Fruit fly (Drosophila melanogaster) whole organism, prepupa: ENCODE results near the gene lky.

Experiments used
- Blimp-1 ChIP-seq: fragments of 200-800 bp; sonication (Bioruptor generic); optimal IDR thresholded peaks from 3 replicates; lab custom pipeline; 2017; ENCODE audit warnings: missing biosample characterization, missing genetic modification characterization, mild to moderate bottlenecking, moderate library complexity, missing genetic modification reagents
- CG32006 ChIP-seq: fragments of 200-800 bp; sonication (Bioruptor generic); optimal IDR thresholded peaks from 3 replicates; lab custom pipeline; 2017; ENCODE audit warnings: missing biosample characterization, mild to moderate bottlenecking, missing genetic modification characterization
- CG9139 ChIP-seq: fragments of 200-800 bp; sonication (Bioruptor generic); optimal IDR thresholded peaks from 3 replicates; lab custom pipeline; 2017; ENCODE audit warnings: missing biosample characterization, mild to moderate bottlenecking, missing genetic modification characterization
- Eip75B ChIP-seq: fragments of 200-800 bp; sonication (Bioruptor generic); optimal IDR thresholded peaks from 3 replicates; lab custom pipeline; 2016; ENCODE audit warnings: missing biosample characterization, missing genetic modification characterization
- Eip93F ChIP-seq: fragments of 200-800 bp; sonication (Bioruptor generic); optimal IDR thresholded peaks from 2 replicates; lab custom pipeline; 2016; ENCODE audit warnings: missing biosample characterization, mild to moderate bottlenecking, missing genetic modification characterization
- Hr39 ChIP-seq: fragments of 200-800 bp; sonication (Bioruptor generic); optimal IDR thresholded peaks from 2 replicates; lab custom pipeline; 2016; ENCODE audit warnings: missing biosample characterization, missing genetic modification characterization
- OdsH ChIP-seq: fragments of 200-800 bp; sonication (Bioruptor generic); optimal IDR thresholded peaks from 3 replicates; lab custom pipeline; 2016; ENCODE audit warnings: missing biosample characterization, missing genetic modification characterization
- Sox14 ChIP-seq: fragments of 200-800 bp; sonication (Bioruptor generic); optimal IDR thresholded peaks from 3 replicates; lab custom pipeline; 2016; ENCODE audit warnings: missing biosample characterization, missing genetic modification characterization

- TF ChIP-seq CG32006 (GFP tag; lab: Kevin White, UChicago): no peak
- TF ChIP-seq OdsH (GFP tag; lab: Kevin White, UChicago): no peak
- TF ChIP-seq Blimp-1 (GFP tag; lab: Kevin White, UChicago): no peak
- no peak for TF ChIP-seq Sox14 (GFP tag; lab: Kevin White, UChicago)
- TF ChIP-seq CG9139: no peak
- no peak for TF ChIP-seq Eip75B
- no peak for TF ChIP-seq Eip93F (GFP tag; lab: Kevin White, UChicago)
- TF ChIP-seq Hr39 (GFP tag; lab: Kevin White, UChicago): no peak
Observed at dm6 chrX:20050994-20051393, 49.1 kb upstream of the lky start, which contains the start of gene CG9570.
